Fruit fly (Drosophila melanogaster): ENCODE measurements around the gene CG3841.

DNA sequence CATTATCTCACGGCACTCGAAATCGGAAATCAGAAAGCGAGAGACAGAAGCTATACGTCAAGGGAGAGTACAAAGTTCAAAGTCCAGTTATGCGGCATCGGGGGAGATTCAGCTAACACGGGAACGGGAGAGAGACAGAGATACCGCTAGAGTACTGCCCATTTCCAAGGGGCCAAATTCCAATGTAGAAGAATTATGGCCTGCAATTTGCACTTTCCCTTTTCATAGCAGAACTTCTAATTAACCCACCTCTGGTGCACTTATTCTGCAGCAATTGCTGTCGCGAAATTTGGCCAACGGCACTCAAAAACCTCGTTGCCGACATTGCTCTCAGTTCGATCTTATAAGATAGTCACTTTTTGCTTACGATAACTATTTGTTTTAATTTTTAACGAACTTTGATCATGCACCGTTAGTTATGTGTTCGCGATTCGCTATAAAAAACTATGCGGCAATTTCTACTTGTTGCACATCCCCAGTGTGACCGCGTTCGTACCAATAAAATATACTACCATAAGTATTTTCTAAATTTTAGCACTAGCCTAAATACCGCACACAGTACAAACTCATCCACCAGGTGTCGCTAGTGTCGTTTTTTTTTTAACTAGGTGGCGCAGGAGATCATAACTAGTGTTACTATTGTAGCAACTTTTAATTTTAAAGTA lies 12.9 kb upstream of the CG3841 start, which contains the start of gene Mtpalpha:
- TF ChIP-seq h (optimal IDR thresholded peaks at IDR 0.05) (no peak), psq (optimal IDR thresholded peaks at IDR 0.05) (no peak), ttk (optimal IDR thresholded peaks at IDR 0.05) (no peak), Myc (optimal IDR thresholded peaks at IDR 0.05) (no peak)
